Fruit fly (Drosophila melanogaster) whole organism, embryonic: ENCODE measurements around the gene CG10005.
A peak's percentile ranks its signal among the peaks of the same experiment; 100 is the strongest.

Experiments used
- CG10267 ChIP-seq: fragments of 200-800 bp; sonication (Bioruptor generic); optimal IDR thresholded peaks from 2 replicates; lab custom pipeline; 2018; ENCODE audit warnings: missing biosample characterization, mild to moderate bottlenecking, missing genetic modification characterization, moderate library complexity
- CG11504 ChIP-seq: fragments of 200-800 bp; sonication (Bioruptor generic); optimal IDR thresholded peaks from 3 replicates; lab custom pipeline; 2019; ENCODE audit warnings: missing biosample characterization, mild to moderate bottlenecking, missing genetic modification characterization, moderate library complexity
- CG12299 ChIP-seq: fragments of 200-800 bp; sonication (Bioruptor generic); optimal IDR thresholded peaks from 2 replicates; lab custom pipeline; 2018; ENCODE audit warnings: missing biosample characterization, mild to moderate bottlenecking, missing genetic modification characterization
- CG14710 ChIP-seq: fragments of 200-800 bp; sonication (Bioruptor generic); optimal IDR thresholded peaks from 3 replicates; lab custom pipeline; 2019; ENCODE audit warnings: missing biosample characterization, mild to moderate bottlenecking, missing genetic modification characterization, moderate library complexity
- CG15514 ChIP-seq: fragments of 200-800 bp; sonication (Bioruptor generic); optimal IDR thresholded peaks from 3 replicates; lab custom pipeline; 2017; ENCODE audit warnings: missing biosample characterization, missing genetic modification characterization, mild to moderate bottlenecking, moderate library complexity, missing genetic modification reagents
- CG17186 ChIP-seq: fragments of 200-800 bp; sonication (Bioruptor generic); optimal IDR thresholded peaks from 3 replicates; lab custom pipeline; 2017; ENCODE audit warnings: missing biosample characterization, missing genetic modification reagents, missing genetic modification characterization
- CG17361 ChIP-seq: fragments of 200-800 bp; sonication (Bioruptor generic); IDR thresholded peaks from 3 replicates; pipeline ENCODE4 v1.3.6; 2022; ENCODE audit warnings: missing biosample characterization, missing genetic modification characterization
- CG17829 ChIP-seq: fragments of 200-800 bp; optimal IDR thresholded peaks from 2 replicates; lab custom pipeline; 2019; ENCODE audit warnings: missing biosample characterization, mild to moderate bottlenecking, missing genetic modification characterization, moderate library complexity
- CG2116 ChIP-seq: fragments of 200-800 bp; sonication (Bioruptor generic); optimal IDR thresholded peaks from 3 replicates; lab custom pipeline; 2018; ENCODE audit warnings: missing biosample characterization, mild to moderate bottlenecking, missing genetic modification characterization
- CG2120 ChIP-seq: fragments of 200-800 bp; sonication (Bioruptor generic); optimal IDR thresholded peaks from 3 replicates; lab custom pipeline; 2016; ENCODE audit warnings: missing biosample characterization, missing genetic modification characterization
- CG30020 ChIP-seq: fragments of 200-800 bp; optimal IDR thresholded peaks from 2 replicates; lab custom pipeline; 2019; ENCODE audit warnings: missing biosample characterization, mild to moderate bottlenecking, missing genetic modification characterization, moderate library complexity
- CG34422 ChIP-seq: fragments of 200-800 bp; sonication (Bioruptor generic); IDR thresholded peaks from 3 replicates; pipeline ENCODE4 v1.3.6; 2022; ENCODE audit warnings: missing biosample characterization, missing genetic modification characterization
- CG3995 ChIP-seq: fragments of 200-800 bp; sonication (Bioruptor generic); optimal IDR thresholded peaks from 3 replicates; lab custom pipeline; 2016; ENCODE audit warnings: missing biosample characterization, missing genetic modification characterization
- CG7357 ChIP-seq: fragments of 200-800 bp; sonication (Bioruptor generic); IDR thresholded peaks from 3 replicates; pipeline ENCODE4 v1.3.6; 2022; ENCODE audit warnings: missing biosample characterization, missing genetic modification characterization
- CG7372 ChIP-seq: fragments of 200-800 bp; sonication (Bioruptor generic); IDR thresholded peaks from 2 replicates; pipeline ENCODE4 v1.3.6; 2022; ENCODE audit warnings: missing biosample characterization, missing genetic modification characterization
- CG8924 ChIP-seq: fragments of 200-800 bp; optimal IDR thresholded peaks from 3 replicates; lab custom pipeline; 2019; ENCODE audit warnings: missing biosample characterization, mild to moderate bottlenecking, missing genetic modification characterization, moderate library complexity
- CG8944 ChIP-seq: fragments of 200-800 bp; sonication (Bioruptor generic); optimal IDR thresholded peaks from 3 replicates; lab custom pipeline; 2016; ENCODE audit warnings: missing biosample characterization, missing genetic modification characterization
- CG9797 ChIP-seq: fragments of 200-800 bp; sonication (Bioruptor generic); optimal IDR thresholded peaks from 3 replicates; lab custom pipeline; 2018; ENCODE audit warnings: missing biosample characterization, mild to moderate bottlenecking, missing genetic modification characterization
- CHES-1-like ChIP-seq: fragments of 200-800 bp; sonication (Bioruptor generic); optimal IDR thresholded peaks from 2 replicates; lab custom pipeline; 2016; ENCODE audit warnings: missing biosample characterization, missing genetic modification characterization
- CoRest ChIP-seq: fragments of 200-800 bp; sonication (Bioruptor generic); optimal IDR thresholded peaks from 3 replicates; lab custom pipeline; 2018; ENCODE audit warnings: missing biosample characterization, mild to moderate bottlenecking, missing genetic modification characterization, moderate library complexity
- Doc3 ChIP-seq: fragments of 200-800 bp; sonication (Bioruptor generic); IDR thresholded peaks from 3 replicates; pipeline ENCODE4 v1.3.6; 2022; ENCODE audit warnings: missing biosample characterization, missing genetic modification characterization; ENCODE audit not compliant: partially characterized antibody
- Dp ChIP-seq: fragments of 200-800 bp; sonication (Bioruptor generic); optimal IDR thresholded peaks from 2 replicates; lab custom pipeline; 2018; ENCODE audit warnings: missing biosample characterization, mild to moderate bottlenecking, missing genetic modification characterization, moderate library complexity
- Dref ChIP-seq: fragments of 200-800 bp; sonication (Bioruptor generic); IDR thresholded peaks from 2 replicates; pipeline ENCODE4 v1.3.6; 2022; ENCODE audit warnings: missing biosample characterization, missing genetic modification characterization
- Ets97D ChIP-seq: fragments of 200-800 bp; sonication (Bioruptor generic); optimal IDR thresholded peaks from 3 replicates; lab custom pipeline; 2016; ENCODE audit warnings: missing biosample characterization, missing genetic modification characterization
- H15 ChIP-seq: fragments of 200-800 bp; sonication (Bioruptor generic); IDR thresholded peaks from 3 replicates; pipeline ENCODE4 v1.3.6; 2022; ENCODE audit warnings: missing biosample characterization, missing genetic modification characterization
- Lim3 ChIP-seq: fragments of 200-800 bp; sonication (Bioruptor generic); IDR thresholded peaks from 2 replicates; pipeline ENCODE4 v1.3.6; 2022; ENCODE audit warnings: missing biosample characterization, missing genetic modification characterization
- MBD-R2 ChIP-seq: fragments of 200-800 bp; sonication (Bioruptor generic); IDR thresholded peaks from 2 replicates; pipeline ENCODE4 v1.3.6; 2022; ENCODE audit warnings: missing biosample characterization, missing genetic modification characterization
- Med ChIP-seq: fragments of 200-800 bp; sonication (Bioruptor generic); peaks from one replicate; lab custom pipeline; 2016; ENCODE audit warnings: missing biosample characterization, missing genetic modification characterization, mild to moderate bottlenecking, inconsistent platforms, moderate library complexity
- Oli ChIP-seq: fragments of 200-800 bp; sonication (Bioruptor generic); optimal IDR thresholded peaks from 2 replicates; lab custom pipeline; 2018; ENCODE audit warnings: missing biosample characterization, mild to moderate bottlenecking, missing genetic modification characterization, moderate library complexity
- PHDP ChIP-seq: fragments of 200-800 bp; sonication (Bioruptor generic); optimal IDR thresholded peaks from 3 replicates; lab custom pipeline; 2018; ENCODE audit warnings: missing biosample characterization, mild to moderate bottlenecking, missing genetic modification characterization, moderate library complexity
- Xrp1 ChIP-seq: fragments of 200-800 bp; sonication (Bioruptor generic); IDR thresholded peaks from 2 replicates; pipeline ENCODE4 v1.3.6; 2022; ENCODE audit warnings: missing biosample characterization, missing genetic modification characterization
- YL-1 ChIP-seq: fragments of 200-800 bp; sonication (Bioruptor generic); optimal IDR thresholded peaks from 3 replicates; lab custom pipeline; 2017; ENCODE audit warnings: missing biosample characterization, mild to moderate bottlenecking, missing genetic modification characterization
- az2 ChIP-seq: fragments of 200-800 bp; sonication (Bioruptor generic); optimal IDR thresholded peaks from 3 replicates; lab custom pipeline; 2016; ENCODE audit warnings: missing biosample characterization, missing genetic modification characterization
- ci ChIP-seq: fragments of 200-800 bp; sonication (Bioruptor generic); IDR thresholded peaks from 3 replicates; pipeline ENCODE4 v1.3.6; 2022; ENCODE audit warnings: missing biosample characterization, missing genetic modification characterization
- dpn ChIP-seq, 2 experiments: fragments of 200-800 bp; sonication (Bioruptor generic); optimal IDR thresholded peaks; 3 replicates each; lab custom pipeline; 2016; ENCODE audit warnings: missing biosample characterization in 2 of 2, missing genetic modification characterization in 2 of 2
- gfzf ChIP-seq: fragments of 200-800 bp; sonication (Bioruptor generic); optimal IDR thresholded peaks from 2 replicates; lab custom pipeline; 2016; ENCODE audit warnings: missing biosample characterization, mild to moderate bottlenecking, missing genetic modification characterization, moderate library complexity
- grau ChIP-seq: fragments of 200-800 bp; optimal IDR thresholded peaks from 3 replicates; lab custom pipeline; 2019; ENCODE audit warnings: missing biosample characterization, mild to moderate bottlenecking, missing genetic modification characterization, moderate library complexity
- her ChIP-seq: fragments of 200-800 bp; sonication (Bioruptor generic); optimal IDR thresholded peaks from 2 replicates; lab custom pipeline; 2016; ENCODE audit warnings: missing biosample characterization, missing genetic modification characterization
- kah ChIP-seq: fragments of 200-800 bp; sonication (Bioruptor generic); optimal IDR thresholded peaks from 2 replicates; lab custom pipeline; 2018; ENCODE audit warnings: missing biosample characterization, mild to moderate bottlenecking, missing genetic modification characterization
- knrl ChIP-seq: fragments of 200-800 bp; sonication (Bioruptor generic); IDR thresholded peaks from 3 replicates; pipeline ENCODE4 v1.3.6; 2022; ENCODE audit warnings: missing biosample characterization, missing genetic modification characterization; ENCODE audit not compliant: partially characterized antibody
- mld ChIP-seq: fragments of 200-800 bp; sonication (Bioruptor generic); IDR thresholded peaks from 3 replicates; pipeline ENCODE4 v1.3.6; 2022; ENCODE audit warnings: missing biosample characterization, missing genetic modification characterization; ENCODE audit not compliant: partially characterized antibody
- nmo ChIP-seq: fragments of 200-800 bp; sonication (Bioruptor generic); optimal IDR thresholded peaks from 2 replicates; lab custom pipeline; 2018; ENCODE audit warnings: missing biosample characterization, mild to moderate bottlenecking, missing genetic modification characterization, moderate library complexity
- nom ChIP-seq: fragments of 200-800 bp; sonication (Bioruptor generic); optimal IDR thresholded peaks from 2 replicates; lab custom pipeline; 2017; ENCODE audit warnings: missing biosample characterization, missing genetic modification characterization, mild to moderate bottlenecking, moderate library complexity, missing genetic modification reagents
- phol ChIP-seq: fragments of 200-800 bp; sonication (Bioruptor generic); optimal IDR thresholded peaks from 3 replicates; lab custom pipeline; 2018; ENCODE audit warnings: missing biosample characterization, mild to moderate bottlenecking, missing genetic modification characterization, moderate library complexity
- repo ChIP-seq: fragments of 200-800 bp; sonication (Bioruptor generic); optimal IDR thresholded peaks from 2 replicates; lab custom pipeline; 2016; ENCODE audit warnings: missing biosample characterization, missing genetic modification characterization
- rib ChIP-seq: fragments of 200-800 bp; sonication (Bioruptor generic); IDR thresholded peaks from 2 replicates; pipeline ENCODE4 v1.3.6; 2022; ENCODE audit warnings: missing biosample characterization, missing genetic modification characterization
- ro ChIP-seq: fragments of 200-800 bp; sonication (Bioruptor generic); IDR thresholded peaks from 2 replicates; pipeline ENCODE4 v1.3.6; 2022; ENCODE audit warnings: missing biosample characterization, missing genetic modification characterization
- scrt ChIP-seq: fragments of 200-800 bp; sonication (Bioruptor generic); optimal IDR thresholded peaks from 2 replicates; lab custom pipeline; 2018; ENCODE audit warnings: missing biosample characterization, mild to moderate bottlenecking, missing genetic modification characterization, moderate library complexity
- sqz ChIP-seq: fragments of 200-800 bp; sonication (Bioruptor generic); optimal IDR thresholded peaks from 3 replicates; lab custom pipeline; 2018; ENCODE audit warnings: missing biosample characterization, mild to moderate bottlenecking, missing genetic modification characterization
- sug ChIP-seq: fragments of 200-800 bp; optimal IDR thresholded peaks from 2 replicates; lab custom pipeline; 2019; ENCODE audit warnings: missing biosample characterization, mild to moderate bottlenecking, missing genetic modification characterization, moderate library complexity

CG10005 gene

DNA sequence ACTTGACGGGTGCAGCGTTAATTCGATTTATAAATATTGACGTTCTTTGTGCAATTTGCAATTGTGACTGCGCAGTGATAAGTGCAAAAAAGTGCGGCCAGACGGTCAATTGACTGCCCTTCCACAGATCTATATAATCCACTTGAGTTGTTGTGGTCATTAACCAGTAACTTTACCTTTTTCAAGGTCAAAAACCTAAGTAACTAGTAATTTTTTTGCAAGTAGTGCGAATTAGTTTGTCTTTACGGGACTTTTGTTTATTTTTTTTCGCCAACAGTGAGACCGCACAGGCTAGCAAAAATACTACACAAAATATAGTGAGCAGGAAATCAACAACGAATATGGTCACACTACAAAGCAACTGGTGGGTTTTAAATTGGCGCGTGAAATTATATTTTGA is 2.4 kb downstream of the CG10005 start, which contains the start of gene Tango9 (continued):
- TF ChIP-seq ci (GFP tag; lab: Robert Waterston, UW) = peak; percentile 62; the same call in 2 of the 3 replicates
- TF ChIP-seq sug (tag; lab: Kevin White, UChicago) = peak; percentile 25
- peak; percentile 21 for TF ChIP-seq CG17829 (tag; lab: Kevin White, UChicago)
- peak; percentile 41 for TF ChIP-seq sqz (GFP tag; lab: Kevin White, UChicago)
- no peak for TF ChIP-seq H15 (GFP tag; lab: Robert Waterston, UW)
- TF ChIP-seq Xrp1 (GFP tag; lab: Robert Waterston, UW) = 0 out of 2 replicates have a peak, but pooled peaks have one; percentile 25
- peak; percentile 59 for TF ChIP-seq CG14710 (tag; lab: Kevin White, UChicago)
- no peak for TF ChIP-seq Oli (tag; lab: Kevin White, UChicago)
- peak; percentile 84 for TF ChIP-seq CG9797 (GFP tag; lab: Kevin White, UChicago)
- TF ChIP-seq nmo (GFP tag; lab: Kevin White, UChicago) = peak; percentile 25
- TF ChIP-seq CG3995 (GFP tag; lab: Kevin White, UChicago) = peak; percentile 47
- TF ChIP-seq her (GFP tag; lab: Kevin White, UChicago) = peak; percentile 22
- TF ChIP-seq CG34422 (GFP tag; lab: Robert Waterston, UW) = peak; percentile 25; the same call in 1 of the 3 replicates
- peak; percentile 92 for TF ChIP-seq gfzf (GFP tag; lab: Kevin White, UChicago)
- no peak for TF ChIP-seq Lim3 (GFP tag; lab: Robert Waterston, UW)
- no peak for TF ChIP-seq mld
- TF ChIP-seq CG12299 (tag; lab: Kevin White, UChicago) = peak; percentile 19
- peak; percentile 30 for TF ChIP-seq CoRest (tag; lab: Kevin White, UChicago)
- no peak for TF ChIP-seq CG7357 (GFP tag; lab: Robert Waterston, UW)
- TF ChIP-seq CG8944 (GFP tag; lab: Kevin White, UChicago) = no peak
- TF ChIP-seq Doc3 (GFP tag; lab: Robert Waterston, UW) = no peak
- peak; percentile 94 for TF ChIP-seq kah (GFP tag; lab: Kevin White, UChicago)
- peak; percentile 20 for TF ChIP-seq CG8924
- peak; percentile 39 for TF ChIP-seq CG10267 (tag; lab: Kevin White, UChicago)
- peak; percentile 78 for TF ChIP-seq MBD-R2 (GFP tag; lab: Robert Waterston, UW)
- 0 out of 3 replicates have a peak, but pooled peaks have one; percentile 11 for TF ChIP-seq CG17361
- TF ChIP-seq repo (GFP tag; lab: Kevin White, UChicago) = no peak
- peak; percentile 54 for TF ChIP-seq CG2116 (GFP tag; lab: Kevin White, UChicago)
- peak; percentile 90 for TF ChIP-seq Dp (GFP tag; lab: Kevin White, UChicago)
- peak; percentile 63 for TF ChIP-seq Med (GFP tag; lab: Kevin White, UChicago)
- peak; percentile 47 for TF ChIP-seq CG11504 (tag; lab: Kevin White, UChicago)
- peak; percentile 33; the same call in 1 of the 3 replicates for TF ChIP-seq knrl (GFP tag; lab: Robert Waterston, UW)
- peak; percentile 62 for TF ChIP-seq CG15514 (GFP tag; lab: Kevin White, UChicago)
- TF ChIP-seq CG7372 = 0 out of 2 replicates have a peak, but pooled peaks have one; percentile 18
- peak; percentile 14 for TF ChIP-seq CG2120 (GFP tag; lab: Kevin White, UChicago)
- TF ChIP-seq CG30020 = peak; percentile 11
- peak; percentile 12 for TF ChIP-seq CG17186 (GFP tag; lab: Kevin White, UChicago)
- TF ChIP-seq PHDP (tag; lab: Kevin White, UChicago) = no peak
- peak; percentile 57 for TF ChIP-seq nom (GFP tag; lab: Kevin White, UChicago)
- TF ChIP-seq phol = peak; percentile 39
- TF ChIP-seq ro = no peak
- TF ChIP-seq YL-1 (GFP tag; lab: Kevin White, UChicago) = peak; percentile 39
- peak; percentile 88 for TF ChIP-seq Ets97D (GFP tag; lab: Kevin White, UChicago)
- TF ChIP-seq az2 (GFP tag; lab: Kevin White, UChicago) = no peak
- TF ChIP-seq Dref (GFP tag; lab: Robert Waterston, UW) = 0 out of 2 replicates have a peak, but pooled peaks have one; percentile 16
- peak; percentile 13 for TF ChIP-seq grau (tag; lab: Kevin White, UChicago)
- peak; percentile 24 for TF ChIP-seq CHES-1-like (GFP tag; lab: Kevin White, UChicago)
- TF ChIP-seq scrt (GFP tag; lab: Kevin White, UChicago) = peak; percentile 99
- TF ChIP-seq dpn (GFP tag; optimal IDR thresholded peaks at IDR 0.05; lab: Kevin White, UChicago) = peak in 1 of 2 experiments; percentile 2
- peak; percentile 45; the same call in 1 of the 2 replicates for TF ChIP-seq rib
